Worm (Caenorhabditis elegans): ENCODE results near the gene gcy-37.

DNA sequence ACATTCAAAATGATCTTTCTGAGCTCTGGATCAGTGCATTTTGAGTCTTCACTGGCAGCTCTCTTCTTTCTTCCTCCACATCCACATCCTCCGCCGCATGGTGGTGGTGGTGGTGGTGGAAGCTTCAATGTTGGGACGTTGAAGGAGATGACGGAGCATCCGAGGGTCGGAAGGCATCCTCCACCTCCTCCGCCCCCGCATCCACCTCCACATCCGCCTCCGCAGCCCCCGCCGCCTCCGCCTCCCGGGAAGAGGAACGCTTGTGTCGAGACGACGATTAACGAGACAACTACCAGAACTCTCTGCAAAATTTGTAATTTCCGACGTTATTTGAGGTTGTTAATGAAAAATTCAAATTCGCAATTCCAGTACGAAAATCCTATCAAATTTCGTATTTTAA lies 31.6 kb downstream of the gcy-37 start:
- no peak for TF ChIP-seq tab-1 (GFP tag; IDR thresholded peaks at IDR 0.05)
- TF ChIP-seq flt-1 (GFP tag; IDR thresholded peaks at IDR 0.05): no peak
- TF ChIP-seq klf-2 (GFP tag; conservative IDR thresholded peaks at IDR 0.05): no peak
- TF ChIP-seq ref-1 (GFP tag; conservative IDR thresholded peaks at IDR 0.05): no peak

All from whole organism, midembryonic.